Worm (Caenorhabditis elegans): Measurements from ENCODE around the gene nhr-55.
A peak's percentile ranks its signal among the peaks of the same experiment; 100 is the strongest.

nhr-55 gene

ce11 chrV:477664-478212 lies at the start of gene nhr-55:
Gene nhr-55 (plus strand): TSS chrV:478162.
- TF ChIP-seq tab-1 (GFP tag; IDR thresholded peaks at IDR 0.05), result no peak

DNA sequence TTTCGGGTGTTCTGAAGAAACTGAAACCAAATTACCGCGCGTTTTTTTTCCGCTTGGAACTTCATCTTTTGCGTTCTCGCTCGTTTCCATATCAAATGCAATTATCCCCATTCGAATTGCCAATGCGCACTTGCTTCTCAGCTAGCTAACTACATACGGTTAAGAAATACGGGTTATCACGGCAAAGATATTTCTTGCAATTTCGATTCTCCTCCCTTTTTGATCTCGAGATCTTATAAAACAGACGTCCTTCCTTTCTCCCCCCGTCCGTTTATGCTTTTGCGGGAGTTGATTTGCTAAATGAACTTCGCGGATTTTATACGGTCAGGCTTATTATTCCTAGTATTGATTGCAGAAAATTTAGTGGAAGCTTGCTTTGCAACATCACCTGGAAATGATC lies 49.1 kb upstream of the nhr-55 start, which contains the start of gene B0554.4:
Gene B0554.4 (plus strand): TSS at position 301 of the 400 bp plus-strand sequence.
- TF ChIP-seq med-1 (GFP tag; optimal IDR thresholded peaks at IDR 0.05; ENCODE audit: insufficient read depth) (no peak), ref-1 (GFP tag; conservative IDR thresholded peaks at IDR 0.05) (no peak), flt-1 (GFP tag; IDR thresholded peaks at IDR 0.05) (no peak), tab-1 (GFP tag; IDR thresholded peaks at IDR 0.05) (no peak), ztf-29 (GFP tag; IDR thresholded peaks at IDR 0.05) (no peak), cog-1 (tag; optimal IDR thresholded peaks at IDR 0.05) (no peak), T22C8.4 (GFP tag; IDR thresholded peaks at IDR 0.05) (no peak), klf-2 (GFP tag; conservative IDR thresholded peaks at IDR 0.05) (no peak), ztf-23 (GFP tag; IDR thresholded peaks at IDR 0.05) (no peak)

- no peak for TF ChIP-seq ref-1 (GFP tag; conservative IDR thresholded peaks at IDR 0.05)
- no peak for TF ChIP-seq med-1 (GFP tag; optimal IDR thresholded peaks at IDR 0.05; ENCODE audit: insufficient read depth)
- no peak for TF ChIP-seq cog-1 (tag; optimal IDR thresholded peaks at IDR 0.05)
- TF ChIP-seq flt-1 (GFP tag; IDR thresholded peaks at IDR 0.05), result no peak
- TF ChIP-seq klf-2 (GFP tag; conservative IDR thresholded peaks at IDR 0.05), result no peak
- no peak for TF ChIP-seq tab-1 (GFP tag; IDR thresholded peaks at IDR 0.05)
- TF ChIP-seq ztf-23 (GFP tag; IDR thresholded peaks at IDR 0.05), result no peak
- TF ChIP-seq ztf-29 (GFP tag; IDR thresholded peaks at IDR 0.05), result no peak
- TF ChIP-seq T22C8.4 (GFP tag; IDR thresholded peaks at IDR 0.05), result no peak
Observed at ce11 chrV:432991-433390, 45.0 kb upstream of the nhr-55 start.

DNA sequence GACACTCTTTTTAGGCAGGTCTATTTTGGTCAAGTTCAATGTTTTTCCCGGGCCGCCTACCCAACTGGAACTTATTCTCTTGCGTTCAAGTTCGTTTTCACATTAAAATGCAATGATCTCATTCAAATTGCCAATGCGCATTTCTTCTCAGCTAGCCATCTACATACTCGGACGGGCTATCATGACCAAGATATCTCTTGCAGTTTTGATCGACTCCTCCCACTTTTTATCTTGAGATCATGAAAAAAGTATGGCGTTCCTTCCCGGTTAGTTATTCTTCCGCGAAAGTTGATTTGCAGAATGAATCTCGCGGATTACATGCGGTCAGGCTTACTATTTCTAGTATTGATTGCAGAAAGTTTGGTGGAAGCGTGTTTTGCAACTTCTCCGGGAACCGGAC lies 44.1 kb upstream of the nhr-55 start, which contains the start of gene B0554.2:
Gene B0554.2 (plus strand): TSS at position 301 of the 400 bp plus-strand sequence.
- TF ChIP-seq ztf-23 (GFP tag; IDR thresholded peaks at IDR 0.05) (no peak), cog-1 (tag; optimal IDR thresholded peaks at IDR 0.05) (no peak), ztf-29 (GFP tag; IDR thresholded peaks at IDR 0.05) (no peak), flt-1 (GFP tag; IDR thresholded peaks at IDR 0.05) (no peak), ref-1 (GFP tag; conservative IDR thresholded peaks at IDR 0.05) (no peak), klf-2 (GFP tag; conservative IDR thresholded peaks at IDR 0.05) (no peak), T22C8.4 (GFP tag; IDR thresholded peaks at IDR 0.05) (no peak), med-1 (GFP tag; optimal IDR thresholded peaks at IDR 0.05; ENCODE audit: insufficient read depth) (no peak), tab-1 (GFP tag; IDR thresholded peaks at IDR 0.05) (no peak)

DNA sequence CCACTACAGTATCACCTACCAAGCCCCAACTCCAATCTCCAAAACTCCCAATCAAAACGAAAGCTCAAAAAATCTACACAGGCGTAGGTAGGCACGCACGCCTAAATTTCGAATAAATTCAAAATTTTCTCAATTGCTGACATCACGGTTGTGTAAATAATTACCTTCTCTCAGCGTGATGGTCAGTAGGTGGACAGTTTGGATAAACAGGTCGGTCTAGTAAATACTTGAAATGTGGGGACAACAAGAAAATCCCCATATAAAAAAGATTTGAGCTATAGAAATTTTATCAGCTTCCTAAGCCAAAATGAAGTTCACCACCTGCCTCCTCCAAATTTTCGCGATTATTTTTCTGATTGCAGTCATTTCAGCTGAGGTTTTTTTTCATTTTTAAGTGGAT lies 39.9 kb upstream of the nhr-55 start, which contains the start of gene B0554.1:
Gene B0554.1 (plus strand): TSS at position 301 of the 400 bp plus-strand sequence.
- TF ChIP-seq ztf-29 (GFP tag; IDR thresholded peaks at IDR 0.05), result no peak
- TF ChIP-seq flt-1 (GFP tag; IDR thresholded peaks at IDR 0.05), result no peak
- TF ChIP-seq ref-1 (GFP tag; conservative IDR thresholded peaks at IDR 0.05), result no peak
- no peak for TF ChIP-seq T22C8.4 (GFP tag; IDR thresholded peaks at IDR 0.05)
- TF ChIP-seq ztf-23 (GFP tag; IDR thresholded peaks at IDR 0.05), result no peak
- TF ChIP-seq med-1 (GFP tag; optimal IDR thresholded peaks at IDR 0.05; ENCODE audit: insufficient read depth), result no peak
- TF ChIP-seq klf-2 (GFP tag; conservative IDR thresholded peaks at IDR 0.05), result no peak
- TF ChIP-seq tab-1 (GFP tag; IDR thresholded peaks at IDR 0.05), result no peak
- no peak for TF ChIP-seq cog-1 (tag; optimal IDR thresholded peaks at IDR 0.05)

DNA sequence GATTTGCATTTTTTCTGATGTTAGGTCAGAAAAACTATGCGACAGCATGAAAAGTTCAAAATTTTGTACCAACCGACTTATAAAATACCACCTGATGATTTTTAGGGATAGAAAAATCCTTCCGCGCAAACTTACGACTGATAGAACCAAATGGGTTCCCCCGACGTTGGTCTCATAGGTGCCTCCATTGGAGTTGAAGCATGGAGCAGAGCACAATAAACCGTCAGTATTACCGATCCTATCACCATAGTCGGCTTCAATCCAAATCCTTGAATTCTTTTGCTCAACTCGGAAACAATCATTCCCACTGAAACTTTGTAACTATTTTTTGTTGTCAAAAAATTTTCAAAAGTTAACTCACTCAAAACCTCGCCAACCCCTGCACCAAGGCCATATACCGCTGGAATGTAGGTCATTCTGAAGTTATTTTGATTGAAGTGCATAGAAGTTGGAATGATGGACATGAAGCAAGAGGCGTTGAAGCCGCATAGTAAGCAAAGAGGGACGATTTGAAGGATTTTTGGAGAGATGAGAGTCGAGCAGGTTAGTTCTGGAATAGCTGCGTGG lies 38.7 kb upstream of the nhr-55 start:
- no peak for TF ChIP-seq ref-1 (GFP tag; conservative IDR thresholded peaks at IDR 0.05)
- no peak for TF ChIP-seq flt-1 (GFP tag; IDR thresholded peaks at IDR 0.05)
- no peak for TF ChIP-seq cog-1 (tag; optimal IDR thresholded peaks at IDR 0.05)
- no peak for TF ChIP-seq klf-2 (GFP tag; conservative IDR thresholded peaks at IDR 0.05)
- no peak for TF ChIP-seq tab-1 (GFP tag; IDR thresholded peaks at IDR 0.05)
- no peak for TF ChIP-seq med-1 (GFP tag; optimal IDR thresholded peaks at IDR 0.05; ENCODE audit: insufficient read depth)
- no peak for TF ChIP-seq ztf-29 (GFP tag; IDR thresholded peaks at IDR 0.05)
- no peak for TF ChIP-seq T22C8.4 (GFP tag; IDR thresholded peaks at IDR 0.05)
- TF ChIP-seq ztf-23 (GFP tag; IDR thresholded peaks at IDR 0.05), result no peak

DNA sequence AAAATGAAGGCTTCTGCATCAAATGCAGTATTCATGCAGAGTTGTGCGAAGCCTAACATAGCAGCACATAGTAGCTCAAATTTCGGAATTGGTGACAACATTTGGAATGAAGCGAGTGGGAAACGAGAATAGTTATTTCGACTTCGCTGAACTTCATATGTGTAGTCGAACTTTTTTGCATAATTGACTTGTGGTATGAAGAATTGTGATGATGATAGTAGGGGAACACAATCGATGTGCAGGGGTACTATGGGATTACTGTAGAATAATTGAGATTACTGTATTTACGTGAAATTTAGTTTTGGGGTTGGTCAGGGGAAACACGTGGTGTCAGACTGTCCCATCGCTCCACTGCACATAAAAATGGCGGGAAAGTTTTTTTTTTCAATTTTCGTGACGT lies 37.0 kb upstream of the nhr-55 start, which contains the start of gene B0554.7:
Gene B0554.7 (minus strand): TSS at position 101 of the 400 bp plus-strand sequence.
- no peak for TF ChIP-seq cog-1 (tag; optimal IDR thresholded peaks at IDR 0.05)

DNA sequence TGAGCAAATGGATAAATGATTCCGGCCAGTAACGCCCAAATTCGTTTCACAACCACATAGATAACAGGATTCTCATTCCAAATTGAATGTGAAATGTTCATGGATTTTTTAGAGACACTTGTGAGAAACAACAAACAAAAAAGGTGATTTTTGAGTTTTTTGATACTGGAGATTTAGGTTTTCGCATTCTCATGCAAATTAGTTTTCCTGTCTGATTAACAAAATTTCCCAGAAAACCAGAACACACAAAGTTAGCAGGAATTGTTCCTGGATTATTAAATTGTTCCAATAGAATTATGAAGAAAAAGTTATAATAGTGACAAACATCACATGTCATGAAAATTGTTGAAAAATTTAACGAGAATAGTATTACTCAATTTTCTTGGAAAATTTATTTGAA lies 34.8 kb upstream of the nhr-55 start, which contains the start of gene srh-33:
Gene srh-33 (minus strand): TSS at position 101 of the 400 bp plus-strand sequence.
- no peak for TF ChIP-seq ztf-23 (GFP tag; IDR thresholded peaks at IDR 0.05)
- no peak for TF ChIP-seq T22C8.4 (GFP tag; IDR thresholded peaks at IDR 0.05)
- no peak for TF ChIP-seq ztf-29 (GFP tag; IDR thresholded peaks at IDR 0.05)
- TF ChIP-seq ref-1 (GFP tag; conservative IDR thresholded peaks at IDR 0.05), result no peak
- TF ChIP-seq klf-2 (GFP tag; conservative IDR thresholded peaks at IDR 0.05), result no peak
- no peak for TF ChIP-seq flt-1 (GFP tag; IDR thresholded peaks at IDR 0.05)
- no peak for TF ChIP-seq med-1 (GFP tag; optimal IDR thresholded peaks at IDR 0.05; ENCODE audit: insufficient read depth)
- TF ChIP-seq cog-1 (tag; optimal IDR thresholded peaks at IDR 0.05), result no peak
- TF ChIP-seq tab-1 (GFP tag; IDR thresholded peaks at IDR 0.05), result no peak

ce11 chrV:446574-446973 lies 31.4 kb upstream of the nhr-55 start, which contains the start of gene srh-34:
Gene srh-34 (minus strand): TSS chrV:446674.
- TF ChIP-seq klf-2 (GFP tag; conservative IDR thresholded peaks at IDR 0.05), result no peak
- TF ChIP-seq tab-1 (GFP tag; IDR thresholded peaks at IDR 0.05), result no peak
- no peak for TF ChIP-seq ztf-23 (GFP tag; IDR thresholded peaks at IDR 0.05)
- TF ChIP-seq ref-1 (GFP tag; conservative IDR thresholded peaks at IDR 0.05), result no peak
- no peak for TF ChIP-seq flt-1 (GFP tag; IDR thresholded peaks at IDR 0.05)
- no peak for TF ChIP-seq med-1 (GFP tag; optimal IDR thresholded peaks at IDR 0.05; ENCODE audit: insufficient read depth)
- TF ChIP-seq T22C8.4 (GFP tag; IDR thresholded peaks at IDR 0.05), result no peak
- TF ChIP-seq cog-1 (tag; optimal IDR thresholded peaks at IDR 0.05), result no peak
- TF ChIP-seq ztf-29 (GFP tag; IDR thresholded peaks at IDR 0.05), result no peak

DNA sequence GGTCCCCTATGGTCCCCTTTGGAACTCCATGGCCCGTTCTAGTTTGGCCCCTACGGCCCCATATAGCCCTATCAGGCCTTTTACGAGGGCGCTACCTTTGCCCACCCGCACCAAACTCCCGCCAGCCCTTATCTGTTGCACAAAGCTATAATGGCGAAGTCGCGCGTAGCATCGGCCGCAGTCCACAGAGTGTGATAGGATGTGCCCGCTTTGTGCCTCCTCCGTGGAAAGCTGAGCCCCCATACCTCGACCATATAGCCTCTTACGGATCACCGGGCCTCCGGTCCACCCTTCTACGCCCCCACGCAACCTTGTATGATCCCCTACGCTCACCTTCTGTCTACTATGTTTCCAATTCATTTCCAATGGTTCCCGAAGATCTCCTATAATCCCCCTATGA lies 31.0 kb upstream of the nhr-55 start:
- TF ChIP-seq flt-1 (GFP tag; IDR thresholded peaks at IDR 0.05), result 0 out of 2 replicates have a peak, but pooled peaks have one; percentile 32
- no peak for TF ChIP-seq med-1 (GFP tag; optimal IDR thresholded peaks at IDR 0.05; ENCODE audit: insufficient read depth)
- 0 out of 2 replicates have a peak, but pooled peaks have one; percentile 40 for TF ChIP-seq tab-1 (GFP tag; IDR thresholded peaks at IDR 0.05)

Data from whole organism, midembryonic.